Fruit fly (Drosophila melanogaster) S2 (cell line): ENCODE results near the gene Atg13.

Experiments
- CG8478 ChIP-seq: fragments of >200 bp; optimal IDR thresholded peaks from 2 replicates; lab custom pipeline; 2018
- CTCF ChIP-seq, 2 experiments: fragments of >200 bp; optimal IDR thresholded peaks; 2 replicates each; lab custom pipeline; 2018

DNA sequence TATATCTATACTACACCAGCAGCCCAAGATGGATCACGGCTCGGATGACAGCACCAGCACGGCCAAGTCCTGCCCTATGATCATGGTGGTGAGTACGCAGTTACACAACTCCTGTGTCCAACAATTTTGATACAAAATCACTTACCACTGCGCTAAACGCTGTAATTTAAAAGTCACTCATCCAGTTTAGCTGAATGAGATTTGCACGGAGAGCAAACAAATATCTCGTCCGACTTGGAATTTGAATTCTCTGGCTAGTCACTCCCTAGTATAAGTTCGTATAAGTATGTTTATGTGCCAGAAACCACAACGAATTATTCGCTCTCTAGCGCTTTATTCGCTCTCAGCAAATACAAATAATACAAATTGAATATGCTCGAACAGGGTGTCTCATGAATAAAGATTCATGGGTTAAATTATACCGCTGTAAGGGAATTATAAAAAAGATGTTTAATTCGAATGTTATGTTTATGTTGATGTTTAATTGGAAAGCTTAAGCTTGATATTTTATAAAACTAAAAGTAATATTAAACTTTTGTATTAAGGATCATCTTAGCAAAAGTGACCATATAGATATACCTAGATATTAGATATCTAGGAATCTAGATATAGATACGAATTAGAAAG lies 31.8 kb upstream of the Atg13 start:
- TF ChIP-seq CTCF (optimal IDR thresholded peaks at IDR 0.05; lab: Kevin White, UChicago) (no peak), CG8478 (lab: Kevin White, UChicago) (no peak)
